Worm (Caenorhabditis elegans) whole organism, mixed stage, embryonic: Measurements from ENCODE around the gene Y37E11B.6.

Experiments
- bed-3 ChIP-seq: fragments of 200-800 bp; sonication (Bioruptor generic); optimal IDR thresholded peaks from 3 replicates; lab custom pipeline; 2018; ENCODE audit warnings: mild to moderate bottlenecking, missing genetic modification characterization, moderate library complexity, missing compliant biosample characterization
- blmp-1 ChIP-seq: fragments of 150-350 bp; optimal IDR thresholded peaks from 2 replicates; lab custom pipeline; 2014; ENCODE audit warnings: missing biosample characterization, missing genetic modification characterization
- ces-1 ChIP-seq: fragments of 150-350 bp; optimal IDR thresholded peaks from 2 replicates; lab custom pipeline; 2014; ENCODE audit warnings: missing biosample characterization, missing genetic modification reagents, missing genetic modification characterization
- elt-1 ChIP-seq: sonication (generic microtip); optimal IDR thresholded peaks from 2 replicates; lab custom pipeline; 2017; ENCODE audit warnings: missing genetic modification characterization, mild to moderate bottlenecking, missing compliant biosample characterization, antibody characterized with exemption, moderate library complexity, borderline replicate concordance; ENCODE audit not compliant: insufficient read depth
- ham-2 ChIP-seq: fragments of 200-800 bp; sonication (Bioruptor generic); optimal IDR thresholded peaks from 2 replicates; lab custom pipeline; 2018; ENCODE audit warnings: mild to moderate bottlenecking, missing genetic modification characterization, missing compliant biosample characterization
- lin-13 ChIP-seq: fragments of 150-350 bp; optimal IDR thresholded peaks from 2 replicates; lab custom pipeline; 2014; ENCODE audit warnings: missing biosample characterization, missing genetic modification characterization
- nhr-237 ChIP-seq: fragments of 150-350 bp; optimal IDR thresholded peaks from 2 replicates; lab custom pipeline; 2014; ENCODE audit warnings: missing biosample characterization, missing genetic modification characterization
- nhr-76 ChIP-seq: sonication (generic microtip); optimal IDR thresholded peaks from 2 replicates; lab custom pipeline; 2017; ENCODE audit warnings: missing biosample characterization, missing genetic modification characterization
- pha-4 ChIP-seq: fragments of 150-350 bp; optimal IDR thresholded peaks from 2 replicates; lab custom pipeline; 2018; ENCODE audit warnings: missing biosample characterization, missing genetic modification reagents, missing genetic modification characterization
- sptf-1 ChIP-seq: sonication (generic microtip); optimal IDR thresholded peaks from 2 replicates; lab custom pipeline; 2017; ENCODE audit warnings: mild to moderate bottlenecking, missing genetic modification characterization, moderate library complexity, missing compliant biosample characterization
- tbx-8 ChIP-seq: fragments of 200-800 bp; sonication (Bioruptor generic); optimal IDR thresholded peaks from 2 replicates; lab custom pipeline; 2018; ENCODE audit warnings: mild to moderate bottlenecking, missing genetic modification characterization, moderate library complexity, missing compliant biosample characterization
- unc-39 ChIP-seq: fragments of 150-350 bp; optimal IDR thresholded peaks from 2 replicates; lab custom pipeline; 2014; ENCODE audit warnings: missing biosample characterization, missing genetic modification characterization
- ztf-11 ChIP-seq: fragments of 150-350 bp; optimal IDR thresholded peaks from 2 replicates; lab custom pipeline; 2014; ENCODE audit warnings: missing biosample characterization, missing genetic modification characterization

DNA sequence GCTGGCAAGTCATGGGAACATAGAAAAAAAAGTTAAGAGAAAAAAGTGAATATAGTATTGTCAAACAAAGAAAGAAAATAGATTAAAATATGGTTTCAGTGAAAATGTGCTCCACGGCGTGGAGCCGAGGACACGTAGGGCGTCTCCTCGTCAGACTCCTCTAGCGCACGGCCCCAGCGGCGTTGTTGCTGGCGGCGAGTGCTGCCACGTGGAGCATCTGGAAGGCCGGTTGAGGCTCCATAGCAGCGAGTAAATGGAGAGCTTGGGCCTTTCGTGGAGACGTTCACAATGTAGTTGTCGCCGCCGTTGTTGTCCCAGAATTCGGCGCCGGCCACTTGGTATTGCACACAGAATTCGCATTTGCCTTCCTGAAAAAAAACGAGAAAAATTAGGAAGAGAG is 46.4 kb upstream of the Y37E11B.6 start:
- TF ChIP-seq ztf-11 (tag; lab: Kevin White, UChicago) = no peak
- TF ChIP-seq nhr-76 (tag; lab: Kevin White, UChicago) = no peak
- no peak for TF ChIP-seq tbx-8 (GFP tag; lab: Kevin White, UChicago)
- no peak for TF ChIP-seq sptf-1
- no peak for TF ChIP-seq elt-1 (tag; lab: Kevin White, UChicago)
- TF ChIP-seq nhr-237 (tag; lab: Kevin White, UChicago) = no peak
- no peak for TF ChIP-seq pha-4 (tag; lab: Kevin White, UChicago)
- no peak for TF ChIP-seq ces-1 (GFP tag; lab: Kevin White, UChicago)
- TF ChIP-seq blmp-1 (tag; lab: Kevin White, UChicago) = no peak
- TF ChIP-seq ham-2 = no peak
- TF ChIP-seq lin-13 (tag; lab: Kevin White, UChicago) = no peak
- no peak for TF ChIP-seq unc-39 (tag; lab: Kevin White, UChicago)
- TF ChIP-seq bed-3 (GFP tag; lab: Kevin White, UChicago) = no peak
